Fruit fly (Drosophila melanogaster) whole organism, adult: ENCODE data around the gene CG7156.

Experiments used
- CG11617 ChIP-seq: fragments of 200-800 bp; sonication (Bioruptor generic); optimal IDR thresholded peaks from 2 replicates; lab custom pipeline; 2017; ENCODE audit warnings: mild to moderate bottlenecking, missing biosample characterization, missing genetic modification reagents, missing genetic modification characterization
- CG12768 ChIP-seq: fragments of 200-800 bp; sonication (Bioruptor generic); optimal IDR thresholded peaks from 2 replicates; lab custom pipeline; 2017; ENCODE audit warnings: missing biosample characterization, missing genetic modification characterization, mild to moderate bottlenecking, moderate library complexity, missing genetic modification reagents
- CG14711 ChIP-seq: fragments of 200-800 bp; sonication (Bioruptor generic); optimal IDR thresholded peaks from 2 replicates; lab custom pipeline; 2018; ENCODE audit warnings: missing biosample characterization, mild to moderate bottlenecking, missing genetic modification characterization, moderate library complexity
- CG1620 ChIP-seq: fragments of 200-800 bp; sonication (Bioruptor generic); optimal IDR thresholded peaks from 2 replicates; lab custom pipeline; 2016; ENCODE audit warnings: missing biosample characterization, missing genetic modification characterization
- CG33017 ChIP-seq: fragments of 200-800 bp; sonication (Bioruptor generic); optimal IDR thresholded peaks from 2 replicates; lab custom pipeline; 2018; ENCODE audit warnings: missing biosample characterization, mild to moderate bottlenecking, missing genetic modification characterization, moderate library complexity
- CG5204 ChIP-seq: fragments of 200-800 bp; sonication (Bioruptor generic); optimal IDR thresholded peaks from 2 replicates; lab custom pipeline; 2016; ENCODE audit warnings: missing biosample characterization, missing genetic modification characterization
- CG7045 ChIP-seq: fragments of 200-800 bp; sonication (Bioruptor generic); optimal IDR thresholded peaks from 2 replicates; lab custom pipeline; 2017; ENCODE audit warnings: missing biosample characterization, mild to moderate bottlenecking, missing genetic modification characterization
- CG7101 ChIP-seq: fragments of 200-800 bp; sonication (Bioruptor generic); optimal IDR thresholded peaks from 2 replicates; lab custom pipeline; 2018; ENCODE audit warnings: missing biosample characterization, mild to moderate bottlenecking, missing genetic modification characterization, moderate library complexity
- Clk ChIP-seq: fragments of 200-800 bp; sonication (Bioruptor generic); optimal IDR thresholded peaks from 2 replicates; lab custom pipeline; 2017; ENCODE audit warnings: missing biosample characterization, missing genetic modification characterization
- Crg-1 ChIP-seq: fragments of 200-800 bp; sonication (Bioruptor generic); optimal IDR thresholded peaks from 2 replicates; lab custom pipeline; 2016; ENCODE audit warnings: missing biosample characterization, missing genetic modification characterization
- Hr96 ChIP-seq: fragments of 200-800 bp; sonication (Bioruptor generic); optimal IDR thresholded peaks from 2 replicates; lab custom pipeline; 2016; ENCODE audit warnings: missing biosample characterization, missing genetic modification characterization
- Mnt ChIP-seq: fragments of 200-800 bp; sonication (Bioruptor generic); optimal IDR thresholded peaks from 2 replicates; lab custom pipeline; 2016; ENCODE audit warnings: missing biosample characterization, mild to moderate bottlenecking, missing genetic modification characterization
- bab1 ChIP-seq: fragments of 200-800 bp; sonication (Bioruptor generic); optimal IDR thresholded peaks from 3 replicates; lab custom pipeline; 2019; ENCODE audit warnings: missing biosample characterization, mild to moderate bottlenecking, missing genetic modification characterization, moderate library complexity
- cic ChIP-seq: fragments of 200-800 bp; sonication (Bioruptor generic); optimal IDR thresholded peaks from 2 replicates; lab custom pipeline; 2017; ENCODE audit warnings: missing biosample characterization, mild to moderate bottlenecking, missing genetic modification characterization, moderate library complexity
- cnc ChIP-seq, 2 experiments: fragments of >200 bp; optimal IDR thresholded peaks; 2 replicates each; lab custom pipeline; 2017
- kay ChIP-seq: fragments of 200-800 bp; sonication (Bioruptor generic); peaks from one replicate; lab custom pipeline; 2016; ENCODE audit warnings: missing biosample characterization, missing genetic modification characterization, borderline replicate concordance
- ovo ChIP-seq: fragments of 200-800 bp; sonication (Bioruptor generic); optimal IDR thresholded peaks from 2 replicates; lab custom pipeline; 2016; ENCODE audit warnings: missing biosample characterization, missing genetic modification characterization
- pad ChIP-seq: fragments of 200-800 bp; sonication (Bioruptor generic); optimal IDR thresholded peaks from 3 replicates; lab custom pipeline; 2017; ENCODE audit warnings: missing biosample characterization, missing genetic modification characterization, mild to moderate bottlenecking, moderate library complexity, missing genetic modification reagents
- tj ChIP-seq: fragments of 200-800 bp; sonication (Bioruptor generic); optimal IDR thresholded peaks from 3 replicates; lab custom pipeline; 2017; ENCODE audit warnings: missing biosample characterization, mild to moderate bottlenecking, missing genetic modification characterization, moderate library complexity
- toe ChIP-seq: fragments of 200-800 bp; sonication (Bioruptor generic); optimal IDR thresholded peaks from 2 replicates; lab custom pipeline; 2016; ENCODE audit warnings: missing biosample characterization, missing genetic modification characterization

The CG7156 gene

dm6 chr3R:18208479-18208878 lies 33.5 kb downstream of the CG7156 start, which contains the start of gene CG44158:
Gene CG44158 (plus strand): TSS chr3R:18208779.
- no peak for TF ChIP-seq cnc (optimal IDR thresholded peaks at IDR 0.05; lab: Kevin White, UChicago)
- no peak for TF ChIP-seq kay
- no peak for TF ChIP-seq CG7045 (GFP tag; lab: Kevin White, UChicago)
- TF ChIP-seq Clk (GFP tag; lab: Kevin White, UChicago) = no peak
- no peak for TF ChIP-seq CG14711 (tag; lab: Kevin White, UChicago)
- no peak for TF ChIP-seq bab1 (GFP tag; lab: Kevin White, UChicago)
- TF ChIP-seq ovo = no peak
- no peak for TF ChIP-seq Hr96 (GFP tag; lab: Kevin White, UChicago)
- no peak for TF ChIP-seq CG33017 (tag; lab: Kevin White, UChicago)

- TF ChIP-seq cnc (optimal IDR thresholded peaks at IDR 0.05; lab: Kevin White, UChicago) (no peak), ovo (no peak), tj (no peak), toe (no peak), pad (GFP tag; lab: Kevin White, UChicago) (no peak), CG7101 (tag; lab: Kevin White, UChicago) (no peak), bab1 (GFP tag; lab: Kevin White, UChicago) (no peak), Mnt (GFP tag; lab: Kevin White, UChicago) (no peak), Clk (GFP tag; lab: Kevin White, UChicago) (no peak), CG11617 (no peak), CG5204 (GFP tag; lab: Kevin White, UChicago) (no peak), Crg-1 (no peak), kay (no peak), CG33017 (tag; lab: Kevin White, UChicago) (no peak), Hr96 (GFP tag; lab: Kevin White, UChicago) (no peak), cic (GFP tag; lab: Kevin White, UChicago) (no peak), CG7045 (GFP tag; lab: Kevin White, UChicago) (no peak)
Observed at dm6 chr3R:18199885-18200249, 42.1 kb downstream of the CG7156 start.

- peak; percentile 57 for TF ChIP-seq kay
- TF ChIP-seq tj = no peak
- TF ChIP-seq Crg-1 = no peak
- peak; percentile 25 for TF ChIP-seq CG33017 (tag; lab: Kevin White, UChicago)
Observed at dm6 chr3R:18199177-18199884, 42.6 kb downstream of the CG7156 start, which contains the start of the genes Ssdp and CG7985. Gene Ssdp (minus strand): TSS chr3R:18199595. Gene CG7985 (plus strand): TSS chr3R:18199857.

dm6 chr3R:18198518-18199118 lies 43.3 kb downstream of the CG7156 start:
- TF ChIP-seq cic (GFP tag; lab: Kevin White, UChicago) = peak; percentile 80
- TF ChIP-seq CG5204 (GFP tag; lab: Kevin White, UChicago) = no peak
- TF ChIP-seq Clk (GFP tag; lab: Kevin White, UChicago) = peak; percentile 25
- TF ChIP-seq Mnt (GFP tag; lab: Kevin White, UChicago) = peak; percentile 65
- peak; percentile 59 for TF ChIP-seq CG1620 (GFP tag; lab: Kevin White, UChicago)
- TF ChIP-seq CG14711 (tag; lab: Kevin White, UChicago) = peak; percentile 15
- peak; percentile 36 for TF ChIP-seq pad (GFP tag; lab: Kevin White, UChicago)
- no peak for TF ChIP-seq toe
- peak; percentile 4 for TF ChIP-seq Hr96 (GFP tag; lab: Kevin White, UChicago)
- peak; percentile 46 for TF ChIP-seq ovo
- peak; percentile 55 for TF ChIP-seq CG7045 (GFP tag; lab: Kevin White, UChicago)
- peak; percentile 60 for TF ChIP-seq CG11617
- peak; percentile 64 for TF ChIP-seq CG7101 (tag; lab: Kevin White, UChicago)
- TF ChIP-seq tj = peak; percentile 56
- peak; percentile 73 for TF ChIP-seq CG12768 (GFP tag; lab: Kevin White, UChicago)
- peak; percentile 14 for TF ChIP-seq CG33017 (tag; lab: Kevin White, UChicago)
- TF ChIP-seq kay = no peak
- peak; percentile 34 for TF ChIP-seq Crg-1
- TF ChIP-seq bab1 (GFP tag; lab: Kevin White, UChicago) = no peak

- TF ChIP-seq Hr96 (GFP tag; lab: Kevin White, UChicago) (no peak), cnc (optimal IDR thresholded peaks at IDR 0.05; lab: Kevin White, UChicago) (no peak), bab1 (GFP tag; lab: Kevin White, UChicago) (no peak), CG7101 (tag; lab: Kevin White, UChicago) (no peak), cic (GFP tag; lab: Kevin White, UChicago) (no peak), CG7045 (GFP tag; lab: Kevin White, UChicago) (no peak), kay (no peak), CG11617 (no peak), CG14711 (tag; lab: Kevin White, UChicago) (no peak)
Observed at dm6 chr3R:18197802-18198148, 44.2 kb downstream of the CG7156 start.

dm6 chr3R:18196991-18197801 lies 44.8 kb downstream of the CG7156 start:
- TF ChIP-seq toe (peak; percentile 66), CG33017 (tag; lab: Kevin White, UChicago) (peak; percentile 29), tj (peak; percentile 71), cnc (optimal IDR thresholded peaks at IDR 0.05; lab: Kevin White, UChicago) (no peak), Mnt (GFP tag; lab: Kevin White, UChicago) (peak; percentile 51), CG1620 (GFP tag; lab: Kevin White, UChicago) (no peak), CG5204 (GFP tag; lab: Kevin White, UChicago) (peak; percentile 68), CG7045 (GFP tag; lab: Kevin White, UChicago) (peak; percentile 45), CG11617 (peak; percentile 76), ovo (peak; percentile 83), Crg-1 (no peak), kay (no peak), pad (GFP tag; lab: Kevin White, UChicago) (peak; percentile 32), CG14711 (tag; lab: Kevin White, UChicago) (peak; percentile 23), CG12768 (GFP tag; lab: Kevin White, UChicago) (peak; percentile 7), bab1 (GFP tag; lab: Kevin White, UChicago) (peak; percentile 61), Clk (GFP tag; lab: Kevin White, UChicago) (no peak), CG7101 (tag; lab: Kevin White, UChicago) (peak; percentile 46), cic (GFP tag; lab: Kevin White, UChicago) (peak; percentile 89), Hr96 (GFP tag; lab: Kevin White, UChicago) (peak; percentile 52)
